Worm (Caenorhabditis elegans) whole organism, L4 larva: ENCODE data around the gene cyp-14A4.

Experiments
- D1046.2 ChIP-seq: fragments of 200-800 bp; sonication (Bioruptor generic); IDR thresholded peaks from 2 replicates; pipeline ENCODE4 v1.3.6; 2022; ENCODE audit warnings: missing genetic modification characterization, missing compliant biosample characterization
- F10B5.3 ChIP-seq: sonication (generic microtip); optimal IDR thresholded peaks from 2 replicates; lab custom pipeline; 2016; ENCODE audit warnings: mild to moderate bottlenecking, missing genetic modification characterization, missing compliant biosample characterization
- F26F4.8 ChIP-seq: fragments of 200-800 bp; sonication (Bioruptor generic); conservative IDR thresholded peaks from 2 replicates; pipeline ENCODE4 v1.3.6; 2022; ENCODE audit warnings: missing genetic modification characterization, missing compliant biosample characterization
- R02D3.7 ChIP-seq: fragments of 150-350 bp; sonication (generic microtip); optimal IDR thresholded peaks from 3 replicates; lab custom pipeline; 2014; ENCODE audit warnings: missing biosample characterization, missing genetic modification characterization
- ZK337.2 ChIP-seq: fragments of 200-800 bp; sonication (Bioruptor generic); IDR thresholded peaks from 2 replicates; pipeline ENCODE4 v1.3.6; 2022; ENCODE audit warnings: missing genetic modification reagents, missing genetic modification characterization, missing compliant biosample characterization
- ZK546.5 ChIP-seq, 2 experiments: sonication (generic microtip); optimal IDR thresholded peaks; 2 replicates each; lab custom pipeline; 2017; ENCODE audit warnings: missing biosample characterization in 2 of 2, missing genetic modification characterization in 2 of 2
- aly-2 ChIP-seq: sonication (generic microtip); optimal IDR thresholded peaks from 2 replicates; lab custom pipeline; 2018; ENCODE audit warnings: missing biosample characterization, missing genetic modification characterization
- ama-1 ChIP-seq: fragments of 150-350 bp; optimal IDR thresholded peaks from 2 replicates; lab custom pipeline; 2014; ENCODE audit warnings: inconsistent platforms, mixed read lengths
- arid-1 ChIP-seq: fragments of 200-800 bp; sonication (Bioruptor generic); conservative IDR thresholded peaks from 2 replicates; pipeline ENCODE4 v1.3.6; 2022; ENCODE audit warnings: missing genetic modification reagents, missing genetic modification characterization, missing compliant biosample characterization
- ceh-20 ChIP-seq: fragments of 200-800 bp; sonication (Bioruptor generic); IDR thresholded peaks from 2 replicates; pipeline ENCODE4 v1.3.6; 2022; ENCODE audit warnings: missing genetic modification reagents, missing genetic modification characterization, missing compliant biosample characterization
- ceh-44 ChIP-seq: fragments of 200-800 bp; sonication (Bioruptor generic); IDR thresholded peaks from 2 replicates; pipeline ENCODE4 v1.3.6; 2022; ENCODE audit warnings: missing genetic modification reagents, missing genetic modification characterization, missing compliant biosample characterization
- ceh-82 ChIP-seq: sonication (generic microtip); optimal IDR thresholded peaks from 2 replicates; lab custom pipeline; 2017; ENCODE audit warnings: missing biosample characterization, missing genetic modification characterization
- ces-1 ChIP-seq: fragments of 150-350 bp; sonication (generic microtip); optimal IDR thresholded peaks from 4 replicates; lab custom pipeline; 2014; ENCODE audit warnings: missing biosample characterization, missing genetic modification reagents, missing genetic modification characterization
- ctbp-1 ChIP-seq: fragments of 200-800 bp; sonication (Bioruptor generic); IDR thresholded peaks from 2 replicates; pipeline ENCODE4 v1.3.6; 2022; ENCODE audit warnings: missing genetic modification reagents, missing genetic modification characterization, missing compliant biosample characterization
- daf-16 ChIP-seq, 3 experiments: sonication (generic microtip); optimal IDR thresholded peaks; 2 replicates each; lab custom pipeline; 2016 to 2017; ENCODE audit warnings: missing genetic modification characterization in 3 of 3, missing genetic modification reagents in 3 of 3, mild to moderate bottlenecking in 2 of 3, missing compliant biosample characterization in 2 of 3, missing biosample characterization in 1 of 3, moderate library complexity in 1 of 3
- daf-19 ChIP-seq: fragments of 200-800 bp; sonication (Bioruptor generic); conservative IDR thresholded peaks from 2 replicates; pipeline ENCODE4 v1.3.6; 2022; ENCODE audit warnings: missing genetic modification characterization, missing compliant biosample characterization
- dmd-6 ChIP-seq: fragments of 200-800 bp; sonication (Bioruptor generic); IDR thresholded peaks from 2 replicates; pipeline ENCODE4 v1.3.6; 2022; ENCODE audit warnings: missing genetic modification reagents, missing genetic modification characterization, missing compliant biosample characterization
- dpl-1 ChIP-seq: fragments of 150-350 bp; optimal IDR thresholded peaks from 2 replicates; lab custom pipeline; 2014; ENCODE audit warnings: missing biosample characterization, missing genetic modification reagents, missing genetic modification characterization
- duxl-1 ChIP-seq: sonication (generic microtip); optimal IDR thresholded peaks from 2 replicates; lab custom pipeline; 2016; ENCODE audit warnings: mild to moderate bottlenecking, missing genetic modification characterization, moderate library complexity, missing compliant biosample characterization; ENCODE audit not compliant: poor library complexity
- dve-1 ChIP-seq: sonication (generic microtip); optimal IDR thresholded peaks from 2 replicates; lab custom pipeline; 2017; ENCODE audit warnings: antibody characterized with exemption, mild to moderate bottlenecking, missing genetic modification characterization, missing compliant biosample characterization; ENCODE audit not compliant: insufficient read depth
- egl-43 ChIP-seq: fragments of 200-800 bp; sonication (Bioruptor generic); IDR thresholded peaks from 2 replicates; pipeline ENCODE4 v1.3.6; 2022; ENCODE audit warnings: missing genetic modification reagents, missing genetic modification characterization, missing compliant biosample characterization
- gei-8 ChIP-seq: fragments of 200-800 bp; sonication (Bioruptor generic); optimal IDR thresholded peaks from 2 replicates; lab custom pipeline; 2018; ENCODE audit warnings: mild to moderate bottlenecking, missing genetic modification characterization, missing compliant biosample characterization
- hmg-1.1 ChIP-seq: fragments of 200-800 bp; sonication (Bioruptor generic); IDR thresholded peaks from 2 replicates; pipeline ENCODE4 v1.3.6; 2022; ENCODE audit warnings: missing genetic modification reagents, missing genetic modification characterization, missing compliant biosample characterization
- lim-7 ChIP-seq: fragments of 200-800 bp; sonication (Bioruptor generic); IDR thresholded peaks from 2 replicates; pipeline ENCODE4 v1.3.6; 2022; ENCODE audit warnings: missing genetic modification characterization, missing compliant biosample characterization
- lin-38 ChIP-seq: fragments of 200-800 bp; sonication (Bioruptor generic); IDR thresholded peaks from 2 replicates; pipeline ENCODE4 v1.3.6; 2022; ENCODE audit warnings: missing genetic modification reagents, missing genetic modification characterization, missing compliant biosample characterization
- lin-39 ChIP-seq: fragments of 150-350 bp; optimal IDR thresholded peaks from 2 replicates; lab custom pipeline; 2014; ENCODE audit warnings: missing biosample characterization, missing genetic modification reagents, missing genetic modification characterization
- lir-3 ChIP-seq: sonication (generic microtip); optimal IDR thresholded peaks from 2 replicates; lab custom pipeline; 2016; ENCODE audit warnings: mild to moderate bottlenecking, missing genetic modification characterization, missing compliant biosample characterization
- madf-5 ChIP-seq, 2 experiments: fragments of 200-800 bp; sonication (Bioruptor generic); IDR thresholded peaks; 2 replicates each; pipeline ENCODE4 v1.3.6; 2022; ENCODE audit warnings: missing compliant biosample characterization in 2 of 2, missing genetic modification characterization in 2 of 2
- madf-9 ChIP-seq: fragments of 200-800 bp; sonication (Bioruptor generic); conservative IDR thresholded peaks from 2 replicates; pipeline ENCODE4 v1.3.6; 2022; ENCODE audit warnings: missing genetic modification reagents, missing genetic modification characterization, missing compliant biosample characterization
- mdl-1 ChIP-seq, 2 experiments: fragments of 150-350 bp in 1 of 2; sonication (generic microtip) in 1 of 2; optimal IDR thresholded peaks; 2 replicates each; lab custom pipeline; 2014 to 2017; ENCODE audit warnings: missing biosample characterization in 2 of 2, missing genetic modification characterization in 2 of 2
- mdt-29 ChIP-seq: fragments of 200-800 bp; sonication (Bioruptor generic); IDR thresholded peaks from 2 replicates; pipeline ENCODE4 v1.3.6; 2022; ENCODE audit warnings: missing genetic modification reagents, missing genetic modification characterization, missing compliant biosample characterization
- mes-2 ChIP-seq: sonication (generic microtip); optimal IDR thresholded peaks from 2 replicates; lab custom pipeline; 2016; ENCODE audit warnings: missing genotype, mild to moderate bottlenecking, missing genetic modification characterization, missing compliant biosample characterization; ENCODE audit not compliant: poor library complexity, severe bottlenecking
- mxl-3 ChIP-seq: fragments of 200-800 bp; sonication (Bioruptor generic); optimal IDR thresholded peaks from 2 replicates; lab custom pipeline; 2018; ENCODE audit warnings: mild to moderate bottlenecking, missing genetic modification characterization, missing compliant biosample characterization
- nhr-102 ChIP-seq: sonication (generic microtip); optimal IDR thresholded peaks from 2 replicates; lab custom pipeline; 2016; ENCODE audit warnings: mild to moderate bottlenecking, missing genetic modification characterization, moderate library complexity, missing compliant biosample characterization
- nhr-11 ChIP-seq: fragments of 150-350 bp; optimal IDR thresholded peaks from 2 replicates; lab custom pipeline; 2014; ENCODE audit warnings: missing biosample characterization, missing genetic modification characterization
- nhr-237 ChIP-seq: sonication (generic microtip); optimal IDR thresholded peaks from 2 replicates; lab custom pipeline; 2017; ENCODE audit warnings: missing biosample characterization, missing genetic modification characterization
- nhr-48 ChIP-seq: sonication (generic microtip); optimal IDR thresholded peaks from 2 replicates; lab custom pipeline; 2016; ENCODE audit warnings: mild to moderate bottlenecking, missing genetic modification characterization, missing compliant biosample characterization
- pha-4 ChIP-seq, 2 experiments: fragments of 150-350 bp in 1 of 2; fragments of 200-800 bp in 1 of 2; sonication (Bioruptor generic) in 1 of 2; IDR thresholded peaks in 1 of 2; optimal IDR thresholded peaks in 1 of 2; 2 replicates each; pipeline versions ENCODE4 v1.3.6 to Lab custom; 2014 to 2022; ENCODE audit warnings: missing genetic modification characterization in 2 of 2, missing genetic modification reagents in 2 of 2, missing biosample characterization in 1 of 2, missing compliant biosample characterization in 1 of 2
- php-3 ChIP-seq: fragments of 200-800 bp; sonication (Bioruptor generic); IDR thresholded peaks from 2 replicates; pipeline ENCODE4 v1.3.6; 2022; ENCODE audit warnings: missing genetic modification reagents, missing genetic modification characterization, missing compliant biosample characterization
- rbr-2 ChIP-seq: sonication (generic microtip); optimal IDR thresholded peaks from 2 replicates; lab custom pipeline; 2016; ENCODE audit warnings: missing genotype, missing genetic modification characterization, missing compliant biosample characterization
- skn-1 ChIP-seq: fragments of 150-350 bp; optimal IDR thresholded peaks from 2 replicates; lab custom pipeline; 2014; ENCODE audit warnings: missing biosample characterization, missing genetic modification characterization
- snpc-1.2 ChIP-seq: fragments of 200-800 bp; sonication (Bioruptor generic); IDR thresholded peaks from 2 replicates; pipeline ENCODE4 v1.3.6; 2022; ENCODE audit warnings: missing genetic modification reagents, missing genetic modification characterization, missing compliant biosample characterization
- snpc-4 ChIP-seq: fragments of 150-350 bp; optimal IDR thresholded peaks from 2 replicates; lab custom pipeline; 2014; ENCODE audit warnings: missing biosample characterization, missing genetic modification characterization
- spr-3 ChIP-seq: fragments of 200-800 bp; sonication (Bioruptor generic); optimal IDR thresholded peaks from 2 replicates; lab custom pipeline; 2018; ENCODE audit warnings: mild to moderate bottlenecking, missing genetic modification characterization, missing compliant biosample characterization
- tra-1 ChIP-seq: fragments of 200-800 bp; sonication (Bioruptor generic); IDR thresholded peaks from 2 replicates; pipeline ENCODE4 v1.3.6; 2022; ENCODE audit warnings: missing genetic modification reagents, missing genetic modification characterization, missing compliant biosample characterization
- unc-130 ChIP-seq: sonication (generic microtip); optimal IDR thresholded peaks from 2 replicates; lab custom pipeline; 2016; ENCODE audit warnings: missing genetic modification reagents, missing genetic modification characterization, missing compliant biosample characterization
- zfp-2 ChIP-seq: sonication (generic microtip); optimal IDR thresholded peaks from 2 replicates; lab custom pipeline; 2016; ENCODE audit warnings: mild to moderate bottlenecking, missing genetic modification characterization, missing compliant biosample characterization
- zfp-3 ChIP-seq: fragments of 200-800 bp; sonication (Bioruptor generic); conservative IDR thresholded peaks from 2 replicates; pipeline ENCODE4 v1.3.6; 2022; ENCODE audit warnings: missing genetic modification reagents, missing genetic modification characterization, missing compliant biosample characterization
- ztf-7 ChIP-seq: fragments of 150-350 bp; optimal IDR thresholded peaks from 2 replicates; lab custom pipeline; 2014; ENCODE audit warnings: missing biosample characterization, missing genetic modification characterization

Gene cyp-14A4

ce11 chrX:13307852-13308251, 23.9 kb upstream of the cyp-14A4 start (continued):
- no peak for TF ChIP-seq nhr-237 (tag; lab: Kevin White, UChicago)
- no peak for TF ChIP-seq daf-16 (GFP tag; optimal IDR thresholded peaks at IDR 0.05; lab: Kevin White, UChicago)
- TF ChIP-seq daf-16 (tag; optimal IDR thresholded peaks at IDR 0.05; lab: Kevin White, UChicago) = no peak
- TF ChIP-seq gei-8 (GFP tag; lab: Kevin White, UChicago) = no peak
- TF ChIP-seq zfp-2 (tag; lab: Kevin White, UChicago) = no peak
- no peak for TF ChIP-seq rbr-2 (tag; lab: Kevin White, UChicago)
- TF ChIP-seq mes-2 = peak; percentile 41
- no peak for TF ChIP-seq F10B5.3 (tag; lab: Kevin White, UChicago)
- peak; percentile 50; the same call in 1 of the 2 replicates for TF ChIP-seq snpc-1.2 (GFP tag; lab: Robert Waterston, UW)
- TF ChIP-seq lim-7 (GFP tag; lab: Robert Waterston, UW) = peak; percentile 74
- no peak for TF ChIP-seq php-3 (GFP tag; lab: Robert Waterston, UW)
- no peak for TF ChIP-seq daf-19 (GFP tag; lab: Robert Waterston, UW)
- no peak for TF ChIP-seq D1046.2 (GFP tag; lab: Robert Waterston, UW)
- TF ChIP-seq egl-43 (GFP tag; lab: Robert Waterston, UW) = no peak; the same call in 1 of the 2 replicates
- no peak for TF ChIP-seq dpl-1
- no peak for TF ChIP-seq skn-1 (tag; lab: Kevin White, UChicago)
- TF ChIP-seq hmg-1.1 (GFP tag; lab: Robert Waterston, UW) = 0 out of 2 replicates have a peak, but pooled peaks have one; percentile 52
- peak in 1 of 2 experiments; percentile 26 for TF ChIP-seq mdl-1 (tag; optimal IDR thresholded peaks at IDR 0.05; lab: Kevin White, UChicago)
- TF ChIP-seq tra-1 = no peak
- no peak for TF ChIP-seq ctbp-1 (GFP tag; lab: Robert Waterston, UW)
- peak; percentile 47 for TF ChIP-seq duxl-1 (tag; lab: Kevin White, UChicago)
- peak; percentile 61 for TF ChIP-seq lin-38 (GFP tag; lab: Robert Waterston, UW)
- peak; percentile 40 for TF ChIP-seq nhr-48 (tag; lab: Kevin White, UChicago)
- TF ChIP-seq lin-39 (tag; lab: Kevin White, UChicago) = no peak
- no peak for TF ChIP-seq spr-3 (GFP tag; lab: Kevin White, UChicago)
- TF ChIP-seq ZK546.5 (tag; optimal IDR thresholded peaks at IDR 0.05; lab: Kevin White, UChicago) = no peak
- no peak for TF ChIP-seq aly-2 (tag; lab: Kevin White, UChicago)
- TF ChIP-seq unc-130 (GFP tag; lab: Kevin White, UChicago) = no peak
- peak; percentile 6 for TF ChIP-seq mxl-3 (GFP tag; lab: Kevin White, UChicago)
- TF ChIP-seq lir-3 (tag; lab: Kevin White, UChicago) = no peak
- TF ChIP-seq ceh-20 = no peak
- TF ChIP-seq nhr-102 = peak; percentile 10
- no peak for TF ChIP-seq F26F4.8 (GFP tag; lab: Robert Waterston, UW)
- peak; percentile 10 for TF ChIP-seq dve-1 (tag; lab: Kevin White, UChicago)
- peak; percentile 62; the same call in 1 of the 2 replicates for TF ChIP-seq pha-4 (GFP tag; IDR thresholded peaks at IDR 0.05; lab: Robert Waterston, UW)
- no peak for TF ChIP-seq pha-4 (tag; optimal IDR thresholded peaks at IDR 0.05; lab: Kevin White, UChicago)
- TF ChIP-seq dmd-6 (GFP tag; lab: Robert Waterston, UW) = no peak
- TF ChIP-seq ceh-82 = no peak

ce11 chrX:13306869-13307446, 23.0 kb upstream of the cyp-14A4 start:
- TF ChIP-seq ceh-44 (GFP tag; lab: Robert Waterston, UW) (peak; percentile 87), tra-1 (peak; percentile 96), ama-1 (lab: Kevin White, UChicago) (no peak), nhr-48 (tag; lab: Kevin White, UChicago) (peak; percentile 78), snpc-4 (tag; lab: Kevin White, UChicago) (no peak), arid-1 (GFP tag; lab: Robert Waterston, UW) (peak; percentile 91), madf-5 (GFP tag; IDR thresholded peaks at IDR 0.05; lab: Robert Waterston, UW) (peak; percentile 87 to 97), nhr-11 (tag; lab: Kevin White, UChicago) (peak; percentile 60), madf-9 (peak; percentile 92), nhr-237 (tag; lab: Kevin White, UChicago) (no peak), ces-1 (peak; percentile 23), R02D3.7 (tag; lab: Kevin White, UChicago) (no peak), zfp-3 (GFP tag; lab: Robert Waterston, UW) (peak; percentile 85), daf-16 (GFP tag; optimal IDR thresholded peaks at IDR 0.05; lab: Kevin White, UChicago) (peak; percentile 87 to 97), daf-16 (tag; optimal IDR thresholded peaks at IDR 0.05; lab: Kevin White, UChicago) (peak; percentile 89), mdt-29 (GFP tag; lab: Robert Waterston, UW) (peak; percentile 90), ZK337.2 (GFP tag; lab: Robert Waterston, UW) (peak; percentile 87), ztf-7 (tag; lab: Kevin White, UChicago) (peak; percentile 88)
